Worm (Caenorhabditis elegans) whole organism, young adult: ENCODE measurements around the gene C23H5.12.

Experiments
- D2030.7 ChIP-seq: fragments of 200-800 bp; sonication (Bioruptor generic); IDR thresholded peaks from 2 replicates; pipeline ENCODE4 v1.3.6; 2022; ENCODE audit warnings: missing genetic modification reagents, missing genetic modification characterization, missing compliant biosample characterization
- F22D6.2 ChIP-seq: sonication (generic microtip); optimal IDR thresholded peaks from 2 replicates; lab custom pipeline; 2016; ENCODE audit warnings: mild to moderate bottlenecking, missing genetic modification characterization, missing compliant biosample characterization
- F52B5.7 ChIP-seq: sonication (generic microtip); optimal IDR thresholded peaks from 2 replicates; lab custom pipeline; 2016; ENCODE audit warnings: mild to moderate bottlenecking, missing genetic modification characterization, missing compliant biosample characterization
- F55B11.4 ChIP-seq: sonication (generic microtip); optimal IDR thresholded peaks from 2 replicates; lab custom pipeline; 2016; ENCODE audit warnings: missing compliant biosample characterization, missing genetic modification characterization, borderline replicate concordance; ENCODE audit not compliant: insufficient read depth
- F57A8.1 ChIP-seq: fragments of 200-800 bp; sonication (Bioruptor generic); optimal IDR thresholded peaks from 2 replicates; lab custom pipeline; 2018; ENCODE audit warnings: mild to moderate bottlenecking, missing genetic modification characterization, moderate library complexity, missing compliant biosample characterization
- ZK185.1 ChIP-seq: sonication (generic microtip); optimal IDR thresholded peaks from 2 replicates; lab custom pipeline; 2016; ENCODE audit warnings: mild to moderate bottlenecking, missing genetic modification characterization, missing compliant biosample characterization; ENCODE audit not compliant: poor library complexity, severe bottlenecking
- aptf-2 ChIP-seq: fragments of 200-800 bp; sonication (Bioruptor generic); conservative IDR thresholded peaks from 2 replicates; pipeline ENCODE4 v1.3.6; 2022; ENCODE audit warnings: missing genetic modification reagents, missing genetic modification characterization, missing compliant biosample characterization
- attf-3 ChIP-seq: fragments of 200-800 bp; sonication (Bioruptor generic); conservative IDR thresholded peaks from 2 replicates; pipeline ENCODE4 v1.3.6; 2022; ENCODE audit warnings: missing genetic modification reagents, missing genetic modification characterization, missing compliant biosample characterization
- attf-5 ChIP-seq: fragments of 200-800 bp; sonication (Bioruptor generic); optimal IDR thresholded peaks from 2 replicates; lab custom pipeline; 2018; ENCODE audit warnings: mild to moderate bottlenecking, missing genetic modification characterization, missing compliant biosample characterization
- bed-1 ChIP-seq: fragments of 200-800 bp; sonication (Bioruptor generic); IDR thresholded peaks from 2 replicates; pipeline ENCODE4 v1.3.6; 2022; ENCODE audit warnings: missing genetic modification reagents, missing genetic modification characterization, missing compliant biosample characterization
- bed-2 ChIP-seq: fragments of 200-800 bp; sonication (Bioruptor generic); IDR thresholded peaks from 2 replicates; pipeline ENCODE4 v1.3.6; 2022; ENCODE audit warnings: missing genetic modification reagents, missing genetic modification characterization, missing compliant biosample characterization
- ceh-58 ChIP-seq: fragments of 200-800 bp; sonication (Bioruptor generic); IDR thresholded peaks from 2 replicates; pipeline ENCODE4 v1.3.6; 2022; ENCODE audit warnings: missing genetic modification characterization, missing compliant biosample characterization
- ceh-91 ChIP-seq: fragments of 200-800 bp; sonication (Bioruptor generic); IDR thresholded peaks from 2 replicates; pipeline ENCODE4 v1.3.6; 2022; ENCODE audit warnings: missing genetic modification reagents, missing genetic modification characterization, missing compliant biosample characterization
- egl-18 ChIP-seq: fragments of 200-800 bp; sonication (Bioruptor generic); IDR thresholded peaks from 2 replicates; pipeline ENCODE4 v1.3.6; 2022; ENCODE audit warnings: missing genetic modification reagents, missing genetic modification characterization, missing compliant biosample characterization
- ekl-4 ChIP-seq: fragments of 200-800 bp; sonication (Bioruptor generic); IDR thresholded peaks from 2 replicates; pipeline ENCODE4 v1.3.6; 2022; ENCODE audit warnings: missing genetic modification reagents, missing genetic modification characterization, missing compliant biosample characterization
- ets-4 ChIP-seq: fragments of 200-800 bp; sonication (Bioruptor generic); optimal IDR thresholded peaks from 2 replicates; lab custom pipeline; 2018; ENCODE audit warnings: mild to moderate bottlenecking, missing genetic modification characterization, missing compliant biosample characterization
- hrde-1 ChIP-seq: sonication (generic microtip); optimal IDR thresholded peaks from 2 replicates; lab custom pipeline; 2016; ENCODE audit warnings: missing genetic modification characterization, mild to moderate bottlenecking, missing compliant biosample characterization, moderate library complexity, missing genotype, missing genetic modification reagents, borderline replicate concordance
- let-526 ChIP-seq: fragments of 200-800 bp; sonication (Bioruptor generic); IDR thresholded peaks from 2 replicates; pipeline ENCODE4 v1.3.6; 2022; ENCODE audit warnings: missing genetic modification reagents, missing genetic modification characterization, missing compliant biosample characterization
- lin-40 ChIP-seq: sonication (generic microtip); optimal IDR thresholded peaks from 2 replicates; lab custom pipeline; 2016; ENCODE audit warnings: missing genetic modification characterization, mild to moderate bottlenecking, missing compliant biosample characterization, missing genotype, missing genetic modification reagents
- lin-54 ChIP-seq: fragments of 200-800 bp; sonication (Bioruptor generic); optimal IDR thresholded peaks from 2 replicates; lab custom pipeline; 2018; ENCODE audit warnings: mild to moderate bottlenecking, missing genetic modification characterization, missing compliant biosample characterization
- lir-1 ChIP-seq: fragments of 200-800 bp; sonication (Bioruptor generic); conservative IDR thresholded peaks from 2 replicates; pipeline ENCODE4 v1.3.6; 2022; ENCODE audit warnings: missing genetic modification reagents, missing genetic modification characterization, missing compliant biosample characterization
- madf-6 ChIP-seq: fragments of 200-800 bp; sonication (Bioruptor generic); IDR thresholded peaks from 2 replicates; pipeline ENCODE4 v1.3.6; 2022; ENCODE audit warnings: missing genetic modification reagents, missing genetic modification characterization, missing compliant biosample characterization
- madf-8 ChIP-seq: fragments of 200-800 bp; sonication (Bioruptor generic); conservative IDR thresholded peaks from 2 replicates; pipeline ENCODE4 v1.3.6; 2022; ENCODE audit warnings: missing genetic modification reagents, missing genetic modification characterization, missing compliant biosample characterization
- nfya-2 ChIP-seq: fragments of 200-800 bp; sonication (Bioruptor generic); IDR thresholded peaks from 2 replicates; pipeline ENCODE4 v1.3.6; 2022; ENCODE audit warnings: missing genetic modification reagents, missing genetic modification characterization, missing compliant biosample characterization
- nhr-120 ChIP-seq: fragments of 200-800 bp; sonication (Bioruptor generic); IDR thresholded peaks from 2 replicates; pipeline ENCODE4 v1.3.6; 2022; ENCODE audit warnings: missing genetic modification characterization, missing compliant biosample characterization
- nhr-179 ChIP-seq: sonication (generic microtip); optimal IDR thresholded peaks from 2 replicates; lab custom pipeline; 2016; ENCODE audit warnings: mild to moderate bottlenecking, missing genetic modification characterization, missing compliant biosample characterization
- nhr-27 ChIP-seq: fragments of 200-800 bp; sonication (Bioruptor generic); optimal IDR thresholded peaks from 2 replicates; lab custom pipeline; 2018; ENCODE audit warnings: mild to moderate bottlenecking, missing genetic modification characterization, moderate library complexity, missing compliant biosample characterization
- nhr-90 ChIP-seq: sonication (generic microtip); optimal IDR thresholded peaks from 2 replicates; lab custom pipeline; 2016; ENCODE audit warnings: missing genotype, mild to moderate bottlenecking, missing genetic modification characterization, missing compliant biosample characterization
- pbrm-1 ChIP-seq: fragments of 200-800 bp; sonication (Bioruptor generic); IDR thresholded peaks from 2 replicates; pipeline ENCODE4 v1.3.6; 2022; ENCODE audit warnings: missing genetic modification reagents, missing genetic modification characterization, missing compliant biosample characterization
- rec-8 ChIP-seq, 2 experiments: sonication (generic microtip); optimal IDR thresholded peaks; 2 replicates each; lab custom pipeline; 2016; ENCODE audit warnings: mild to moderate bottlenecking in 2 of 2, missing genetic modification characterization in 2 of 2, missing genetic modification reagents in 2 of 2, missing genotype in 2 of 2, missing biosample characterization in 1 of 2, missing compliant biosample characterization in 1 of 2, moderate library complexity in 1 of 2
- repo-1 ChIP-seq: sonication (generic microtip); optimal IDR thresholded peaks from 2 replicates; lab custom pipeline; 2017; ENCODE audit warnings: mild to moderate bottlenecking, missing genetic modification characterization, missing compliant biosample characterization
- rpc-1 ChIP-seq, 2 experiments: fragments of 150-350 bp in 1 of 2; sonication (generic microtip) in 1 of 2; optimal IDR thresholded peaks; 2 replicates each; lab custom pipeline; 2014 to 2018; ENCODE audit warnings: missing biosample characterization in 1 of 2, missing genetic modification characterization in 1 of 2, missing genetic modification reagents in 1 of 2, missing genotype in 1 of 2
- sdz-38 ChIP-seq: sonication (generic microtip); optimal IDR thresholded peaks from 2 replicates; lab custom pipeline; 2016; ENCODE audit warnings: missing genotype, missing genetic modification characterization, missing compliant biosample characterization
- tbp1 ChIP-seq: fragments of 200-800 bp; sonication (Bioruptor generic); optimal IDR thresholded peaks from 2 replicates; lab custom pipeline; 2018; ENCODE audit warnings: mild to moderate bottlenecking, missing genetic modification characterization, missing compliant biosample characterization
- tbx-9 ChIP-seq: sonication (generic microtip); optimal IDR thresholded peaks from 2 replicates; lab custom pipeline; 2016; ENCODE audit warnings: borderline replicate concordance, missing genetic modification characterization, inconsistent platforms, missing compliant biosample characterization
- ztf-25 ChIP-seq: fragments of 200-800 bp; sonication (Bioruptor generic); IDR thresholded peaks from 2 replicates; pipeline ENCODE4 v1.3.6; 2022; ENCODE audit warnings: missing genetic modification reagents, missing genetic modification characterization, missing compliant biosample characterization
- ztf-28 ChIP-seq: fragments of 200-800 bp; sonication (Bioruptor generic); IDR thresholded peaks from 2 replicates; pipeline ENCODE4 v1.3.6; 2022; ENCODE audit warnings: missing genetic modification reagents, missing genetic modification characterization, missing compliant biosample characterization
- ztf-3 ChIP-seq: fragments of 200-800 bp; sonication (Bioruptor generic); optimal IDR thresholded peaks from 2 replicates; lab custom pipeline; 2018; ENCODE audit warnings: mild to moderate bottlenecking, missing genetic modification characterization, missing compliant biosample characterization

Gene C23H5.12

ce11 chrIV:2162256-2162655 is 29.0 kb downstream of the C23H5.12 start:
- no peak for TF ChIP-seq F55B11.4
- TF ChIP-seq let-526 (GFP tag; lab: Robert Waterston, UW): no peak

- TF ChIP-seq hrde-1 (tag; lab: Kevin White, UChicago) (no peak), rpc-1 (optimal IDR thresholded peaks at IDR 0.05; lab: Kevin White, UChicago) (no peak), rpc-1 (tag; optimal IDR thresholded peaks at IDR 0.05; lab: Kevin White, UChicago) (no peak), ets-4 (GFP tag; lab: Kevin White, UChicago) (no peak), madf-8 (GFP tag; lab: Robert Waterston, UW) (no peak), nhr-179 (tag; lab: Kevin White, UChicago) (no peak), pbrm-1 (GFP tag; lab: Robert Waterston, UW) (no peak), F22D6.2 (no peak), madf-6 (GFP tag; lab: Robert Waterston, UW) (no peak)
Measured at ce11 chrIV:2168514-2168913, 35.2 kb downstream of the C23H5.12 start, which contains the start of gene C54E4.4. C54E4.4 (minus strand) TSS chrIV:2168614.

- TF ChIP-seq nhr-120 (GFP tag; lab: Robert Waterston, UW) (no peak), bed-1 (GFP tag; lab: Robert Waterston, UW) (no peak), F57A8.1 (GFP tag; lab: Kevin White, UChicago) (no peak), nhr-27 (tag; lab: Kevin White, UChicago) (no peak), aptf-2 (GFP tag; lab: Robert Waterston, UW) (no peak), bed-2 (no peak), rec-8 (tag; optimal IDR thresholded peaks at IDR 0.05; lab: Kevin White, UChicago) (no peak), sdz-38 (tag; lab: Kevin White, UChicago) (no peak), tbx-9 (no peak), ztf-3 (GFP tag; lab: Kevin White, UChicago) (no peak), nhr-90 (tag; lab: Kevin White, UChicago) (no peak), lir-1 (GFP tag; lab: Robert Waterston, UW) (no peak), attf-3 (no peak), ekl-4 (no peak), nhr-179 (tag; lab: Kevin White, UChicago) (no peak), ztf-28 (GFP tag; lab: Robert Waterston, UW) (no peak), ztf-25 (GFP tag; lab: Robert Waterston, UW) (no peak), ceh-91 (GFP tag; lab: Robert Waterston, UW) (no peak), egl-18 (no peak)
Measured at ce11 chrIV:2170332-2170731, 37.1 kb downstream of the C23H5.12 start.

ce11 chrIV:2172880-2173279 is 39.6 kb downstream of the C23H5.12 start:
- TF ChIP-seq nfya-2 (GFP tag; lab: Robert Waterston, UW): no peak
- TF ChIP-seq tbp1 (GFP tag; lab: Kevin White, UChicago): no peak
- no peak for TF ChIP-seq attf-5 (GFP tag; lab: Kevin White, UChicago)
- no peak for TF ChIP-seq F52B5.7
- TF ChIP-seq D2030.7: no peak
- TF ChIP-seq lin-40 (tag; lab: Kevin White, UChicago): no peak
- no peak for TF ChIP-seq lin-54 (GFP tag; lab: Kevin White, UChicago)
- no peak for TF ChIP-seq repo-1 (tag; lab: Kevin White, UChicago)
- TF ChIP-seq ZK185.1: no peak
- no peak for TF ChIP-seq let-526 (GFP tag; lab: Robert Waterston, UW)
- no peak for TF ChIP-seq ceh-58 (GFP tag; lab: Robert Waterston, UW)
- TF ChIP-seq, all 124 proteins: peak for 0
